Fruit fly (Drosophila melanogaster): ENCODE measurements around the gene Fur1.

The Fur1 gene

DNA sequence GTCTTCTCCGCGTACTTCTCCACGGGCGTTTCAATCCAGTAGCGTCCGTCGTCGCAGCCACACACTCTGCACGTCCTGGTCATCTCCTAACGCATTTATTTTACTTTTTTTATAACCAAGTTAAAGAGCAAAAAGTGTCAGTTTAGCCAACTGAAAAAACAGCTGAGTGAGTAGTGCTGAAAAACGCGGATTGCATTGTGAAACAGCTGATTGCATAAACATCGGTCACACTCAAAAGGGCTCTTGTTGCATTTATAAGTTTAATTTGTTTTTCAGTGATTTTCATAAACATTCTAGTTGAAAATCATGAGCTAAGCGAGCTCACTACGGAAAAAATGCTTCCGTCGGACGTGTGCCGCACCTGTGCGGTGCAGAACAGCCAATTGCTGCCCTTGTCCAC lies 137.8 kb downstream of the Fur1 start, which contains the start of the genes CG10669 and CG11902 (continued):
- TF ChIP-seq CG8765 (GFP tag; IDR thresholded peaks at IDR 0.05) = no peak
- TF ChIP-seq Ravus (GFP tag; IDR thresholded peaks at IDR 0.05) = no peak
- no peak for TF ChIP-seq CG34224 (GFP tag; IDR thresholded peaks at IDR 0.05; ENCODE audit: partially characterized antibody)
- TF ChIP-seq Bgb (GFP tag; IDR thresholded peaks at IDR 0.05; ENCODE audit: partially characterized antibody) = no peak
- no peak for TF ChIP-seq CG6683 (GFP tag; optimal IDR thresholded peaks at IDR 0.05)
- TF ChIP-seq hth (optimal IDR thresholded peaks at IDR 0.05) = no peak
- no peak for TF ChIP-seq cato (GFP tag; optimal IDR thresholded peaks at IDR 0.05; ENCODE audit: borderline replicate concordance)
- TF ChIP-seq CG12942 (GFP tag; optimal IDR thresholded peaks at IDR 0.05) = no peak
- TF ChIP-seq kah (GFP tag; optimal IDR thresholded peaks at IDR 0.05) = peak; percentile 14
- TF ChIP-seq gcm2 (GFP tag; optimal IDR thresholded peaks at IDR 0.05) = no peak
- no peak for TF ChIP-seq fd3F (GFP tag; optimal IDR thresholded peaks at IDR 0.05)
- no peak for TF ChIP-seq nom (GFP tag; optimal IDR thresholded peaks at IDR 0.05)
- TF ChIP-seq BEAF-32 (GFP tag; optimal IDR thresholded peaks at IDR 0.05) = peak; percentile 11
- peak; percentile 40 for TF ChIP-seq pzg (GFP tag; optimal IDR thresholded peaks at IDR 0.05)
- TF ChIP-seq nau (GFP tag; optimal IDR thresholded peaks at IDR 0.05) = no peak
- TF ChIP-seq Stat92E (GFP tag; optimal IDR thresholded peaks at IDR 0.05) = no peak
- TF ChIP-seq Aef1 (GFP tag; IDR thresholded peaks at IDR 0.05) = no peak
- TF ChIP-seq CG4820 (GFP tag; optimal IDR thresholded peaks at IDR 0.05) = no peak
- no peak for TF ChIP-seq cwo (GFP tag; optimal IDR thresholded peaks at IDR 0.05)
- TF ChIP-seq Antp (GFP tag; optimal IDR thresholded peaks at IDR 0.05) = no peak
- TF ChIP-seq lbe (GFP tag; optimal IDR thresholded peaks at IDR 0.05) = no peak
- no peak for TF ChIP-seq CG13894 (tag; optimal IDR thresholded peaks at IDR 0.05)
- TF ChIP-seq Myb (GFP tag; optimal IDR thresholded peaks at IDR 0.05) = no peak
- TF ChIP-seq TFAM (GFP tag; optimal IDR thresholded peaks at IDR 0.05) = no peak
- 0 out of 2 replicates have a peak, but pooled peaks have one; percentile 14 for TF ChIP-seq unc-4 (GFP tag; IDR thresholded peaks at IDR 0.05; ENCODE audit: partially characterized antibody)
- TF ChIP-seq seq (GFP tag; IDR thresholded peaks at IDR 0.05) = no peak
- TF ChIP-seq Mes4 (GFP tag; optimal IDR thresholded peaks at IDR 0.05) = no peak
- TF ChIP-seq CG32532 (GFP tag; IDR thresholded peaks at IDR 0.05) = no peak
- TF ChIP-seq bcd (GFP tag; optimal IDR thresholded peaks at IDR 0.05) = no peak
- TF ChIP-seq CG6791 (GFP tag; IDR thresholded peaks at IDR 0.05; ENCODE audit: partially characterized antibody) = 0 out of 3 replicates have a peak, but pooled peaks have one; percentile 23
- no peak for TF ChIP-seq sc (optimal IDR thresholded peaks at IDR 0.05)
- no peak for TF ChIP-seq sc (GFP tag; optimal IDR thresholded peaks at IDR 0.05)
- no peak for TF ChIP-seq klu (GFP tag; IDR thresholded peaks at IDR 0.05)
- no peak for TF ChIP-seq CG17385 (GFP tag; optimal IDR thresholded peaks at IDR 0.05)
- no peak for TF ChIP-seq ash1 (GFP tag; optimal IDR thresholded peaks at IDR 0.05)
- TF ChIP-seq CG10209 (GFP tag; optimal IDR thresholded peaks at IDR 0.05) = no peak
- TF ChIP-seq E2f1 (GFP tag; IDR thresholded peaks at IDR 0.05) = no peak
- TF ChIP-seq eyg (GFP tag; optimal IDR thresholded peaks at IDR 0.05) = no peak
- TF ChIP-seq Neu2 (GFP tag; optimal IDR thresholded peaks at IDR 0.05; ENCODE audit: borderline replicate concordance) = no peak
- TF ChIP-seq MBD-R2 (GFP tag; IDR thresholded peaks at IDR 0.05) = peak; percentile 97
- no peak for TF ChIP-seq al (GFP tag; IDR thresholded peaks at IDR 0.05)
- peak; percentile 29 for TF ChIP-seq CG4617 (GFP tag; optimal IDR thresholded peaks at IDR 0.05; ENCODE audit: borderline replicate concordance)
- TF ChIP-seq hkb (optimal IDR thresholded peaks at IDR 0.05) = no peak
- no peak for TF ChIP-seq hkb (GFP tag; IDR thresholded peaks at IDR 0.05)
- no peak for TF ChIP-seq ftz-f1 (GFP tag; optimal IDR thresholded peaks at IDR 0.05)
- TF ChIP-seq hb (GFP tag; IDR thresholded peaks at IDR 0.05; ENCODE audit: partially characterized antibody) = no peak
- TF ChIP-seq CG11560 (tag; IDR thresholded peaks at IDR 0.05) = no peak
- TF ChIP-seq sens (GFP tag) = no peak
- TF ChIP-seq repo (GFP tag; optimal IDR thresholded peaks at IDR 0.05) = no peak
- TF ChIP-seq shn (GFP tag; optimal IDR thresholded peaks at IDR 0.05) = no peak
- no peak for TF ChIP-seq prd (optimal IDR thresholded peaks at IDR 0.05)
- no peak for TF ChIP-seq prd (GFP tag; IDR thresholded peaks at IDR 0.05)
